Fruit fly (Drosophila melanogaster) whole organism, prepupa: ENCODE data around the gene Datp.

Experiments used
- CG16779 ChIP-seq: fragments of 200-800 bp; sonication (Bioruptor generic); optimal IDR thresholded peaks from 3 replicates; lab custom pipeline; 2017; ENCODE audit warnings: missing biosample characterization, mild to moderate bottlenecking, missing genetic modification characterization
- CG34406 ChIP-seq: fragments of 200-800 bp; sonication (Bioruptor generic); optimal IDR thresholded peaks from 3 replicates; lab custom pipeline; 2016; ENCODE audit warnings: missing biosample characterization, missing genetic modification characterization
- CG6854 ChIP-seq: fragments of 200-800 bp; sonication (Bioruptor generic); optimal IDR thresholded peaks from 2 replicates; lab custom pipeline; 2017; ENCODE audit warnings: missing biosample characterization, mild to moderate bottlenecking, missing genetic modification characterization
- CG7368 ChIP-seq: fragments of 200-800 bp; sonication (Bioruptor generic); optimal IDR thresholded peaks from 3 replicates; lab custom pipeline; 2016; ENCODE audit warnings: missing biosample characterization, missing genetic modification characterization
- CG8319 ChIP-seq: fragments of 200-800 bp; sonication (Bioruptor generic); optimal IDR thresholded peaks from 3 replicates; lab custom pipeline; 2016; ENCODE audit warnings: missing biosample characterization, missing genetic modification characterization
- Lpt ChIP-seq: fragments of 200-800 bp; sonication (Bioruptor generic); optimal IDR thresholded peaks from 3 replicates; lab custom pipeline; 2016; ENCODE audit warnings: missing biosample characterization, missing genetic modification characterization
- achi ChIP-seq: fragments of 200-800 bp; sonication (Bioruptor generic); optimal IDR thresholded peaks from 3 replicates; lab custom pipeline; 2016; ENCODE audit warnings: missing biosample characterization, missing genetic modification characterization
- cyc ChIP-seq: fragments of 200-800 bp; sonication (Bioruptor generic); optimal IDR thresholded peaks from 3 replicates; lab custom pipeline; 2016; ENCODE audit warnings: missing biosample characterization, missing genetic modification characterization
- lz ChIP-seq: fragments of 200-800 bp; sonication (Bioruptor generic); optimal IDR thresholded peaks from 3 replicates; lab custom pipeline; 2016; ENCODE audit warnings: missing biosample characterization, missing genetic modification characterization
- ss ChIP-seq, 2 experiments: fragments of 200-800 bp; sonication (Bioruptor generic); optimal IDR thresholded peaks; 2 replicates in 1 of 2; 3 replicates in 1 of 2; lab custom pipeline; 2017 to 2018; ENCODE audit warnings: mild to moderate bottlenecking in 2 of 2, missing biosample characterization in 2 of 2, missing genetic modification characterization in 2 of 2, moderate library complexity in 1 of 2

DNA sequence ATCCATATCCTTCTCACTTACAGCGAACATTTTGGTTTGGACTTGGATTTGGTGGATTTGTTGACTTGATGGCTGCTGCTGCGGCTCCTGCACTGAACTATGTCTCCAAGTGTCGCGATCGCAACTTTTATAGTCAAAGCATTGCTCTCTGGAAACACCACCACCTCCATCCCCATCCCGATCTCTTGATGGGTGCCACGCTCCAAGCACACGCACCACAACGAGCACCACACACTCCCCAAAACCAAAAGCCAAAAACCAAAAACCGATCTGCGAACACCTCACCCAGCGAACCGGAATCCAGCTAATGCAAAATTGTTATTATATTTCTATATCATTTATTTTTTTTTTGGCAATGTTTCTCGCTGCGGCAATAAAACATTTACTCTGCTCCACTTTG lies 5.5 kb downstream of the Datp start, which contains the start of gene Cpr30F:
- TF ChIP-seq CG6854 (GFP tag; lab: Kevin White, UChicago) (no peak), CG8319 (GFP tag; lab: Kevin White, UChicago) (no peak), Lpt (no peak), CG7368 (GFP tag; lab: Kevin White, UChicago) (no peak), lz (GFP tag; lab: Kevin White, UChicago) (no peak), cyc (GFP tag; lab: Kevin White, UChicago) (no peak), CG34406 (GFP tag; lab: Kevin White, UChicago) (no peak), ss (GFP tag; optimal IDR thresholded peaks at IDR 0.05; lab: Kevin White, UChicago) (no peak), CG16779 (tag; lab: Kevin White, UChicago) (no peak), achi (no peak)
